Worm (Caenorhabditis elegans) whole organism, L1 larva: ENCODE measurements around the gene air-1.

Source experiments
- C04F5.9 ChIP-seq: sonication (generic microtip); optimal IDR thresholded peaks from 2 replicates; lab custom pipeline; 2016; ENCODE audit warnings: missing genetic modification characterization, missing compliant biosample characterization
- C16A3.4 ChIP-seq: fragments of 150-350 bp; optimal IDR thresholded peaks from 2 replicates; lab custom pipeline; 2014; ENCODE audit warnings: missing biosample characterization, missing genetic modification characterization
- C34B4.2 ChIP-seq: sonication (generic microtip); optimal IDR thresholded peaks from 2 replicates; lab custom pipeline; 2017; ENCODE audit warnings: mild to moderate bottlenecking, missing genetic modification characterization, missing compliant biosample characterization
- Y116A8C.19 ChIP-seq: sonication (generic microtip); optimal IDR thresholded peaks from 2 replicates; lab custom pipeline; 2016; ENCODE audit warnings: missing compliant biosample characterization, missing genetic modification characterization, borderline replicate concordance
- alr-1 ChIP-seq: fragments of 200-800 bp; sonication (Bioruptor generic); optimal IDR thresholded peaks from 2 replicates; lab custom pipeline; 2018; ENCODE audit warnings: borderline replicate concordance, mild to moderate bottlenecking, missing genetic modification characterization, missing compliant biosample characterization
- ama-1 ChIP-seq: fragments of 150-350 bp; optimal IDR thresholded peaks from 2 replicates; lab custom pipeline; 2014
- ceh-88 ChIP-seq: fragments of 200-800 bp; sonication (Bioruptor generic); IDR thresholded peaks from 2 replicates; pipeline ENCODE4 v1.3.6; 2022; ENCODE audit warnings: missing genetic modification characterization, missing compliant biosample characterization
- ceh-90 ChIP-seq: sonication (generic microtip); optimal IDR thresholded peaks from 2 replicates; lab custom pipeline; 2016; ENCODE audit warnings: missing genetic modification characterization, missing compliant biosample characterization
- ces-1 ChIP-seq: fragments of 150-350 bp; optimal IDR thresholded peaks from 2 replicates; lab custom pipeline; 2014; ENCODE audit warnings: missing biosample characterization, missing genetic modification reagents, missing genetic modification characterization
- dpl-1 ChIP-seq, 3 experiments: fragments of 150-350 bp in 2 of 3; sonication (generic microtip) in 1 of 3; optimal IDR thresholded peaks; 2 replicates each; lab custom pipeline; 2014 to 2017; ENCODE audit warnings: missing biosample characterization in 3 of 3, missing genetic modification characterization in 3 of 3, missing genetic modification reagents in 3 of 3
- dsc-1 ChIP-seq: sonication (generic microtip); optimal IDR thresholded peaks from 2 replicates; lab custom pipeline; 2016; ENCODE audit warnings: mild to moderate bottlenecking, missing genetic modification characterization, missing compliant biosample characterization
- efl-1 ChIP-seq, 4 experiments: fragments of 150-350 bp; optimal IDR thresholded peaks in 3 of 4; peaks in 1 of 4; 1 replicate in 1 of 4; 2 replicates in 3 of 4; lab custom pipeline; 2014; ENCODE audit warnings: missing biosample characterization in 2 of 4, missing genetic modification characterization in 2 of 4, missing genetic modification reagents in 2 of 4
- efl-3 ChIP-seq: fragments of 200-800 bp; sonication (Bioruptor generic); optimal IDR thresholded peaks from 2 replicates; lab custom pipeline; 2018; ENCODE audit warnings: mild to moderate bottlenecking, missing genetic modification characterization, missing compliant biosample characterization
- egl-13 ChIP-seq: sonication (generic microtip); optimal IDR thresholded peaks from 2 replicates; lab custom pipeline; 2016; ENCODE audit warnings: missing genotype, missing genetic modification reagents, missing genetic modification characterization, missing compliant biosample characterization
- ets-5 ChIP-seq: fragments of 200-800 bp; sonication (Bioruptor generic); IDR thresholded peaks from 2 replicates; pipeline ENCODE4 v1.3.6; 2022; ENCODE audit warnings: missing genetic modification characterization, missing compliant biosample characterization
- fkh-8 ChIP-seq: sonication (generic microtip); optimal IDR thresholded peaks from 2 replicates; lab custom pipeline; 2016; ENCODE audit warnings: mild to moderate bottlenecking, missing genetic modification characterization, missing compliant biosample characterization
- grh-1 ChIP-seq: fragments of 200-800 bp; sonication (Bioruptor generic); IDR thresholded peaks from 2 replicates; pipeline ENCODE4 v1.3.6; 2022; ENCODE audit warnings: missing genetic modification reagents, missing genetic modification characterization, missing compliant biosample characterization
- hlh-4 ChIP-seq: sonication (generic microtip); optimal IDR thresholded peaks from 2 replicates; lab custom pipeline; 2016; ENCODE audit warnings: mild to moderate bottlenecking, missing genetic modification characterization, missing compliant biosample characterization
- hpl-2 ChIP-seq: fragments of 150-350 bp; optimal IDR thresholded peaks from 2 replicates; lab custom pipeline; 2014; ENCODE audit warnings: missing biosample characterization, missing genetic modification reagents, missing genetic modification characterization
- irx-1 ChIP-seq: sonication (generic microtip); optimal IDR thresholded peaks from 2 replicates; lab custom pipeline; 2016; ENCODE audit warnings: missing genetic modification characterization, missing compliant biosample characterization
- jun-1 ChIP-seq: fragments of 150-350 bp; optimal IDR thresholded peaks from 2 replicates; lab custom pipeline; 2014; ENCODE audit warnings: missing biosample characterization, missing genetic modification reagents, missing genetic modification characterization
- lin-13 ChIP-seq: fragments of 150-350 bp; optimal IDR thresholded peaks from 2 replicates; lab custom pipeline; 2014; ENCODE audit warnings: missing biosample characterization, missing genetic modification reagents, missing genetic modification characterization
- lin-14 ChIP-seq: fragments of 200-800 bp; sonication (Bioruptor generic); optimal IDR thresholded peaks from 2 replicates; lab custom pipeline; 2018; ENCODE audit warnings: mild to moderate bottlenecking, missing genetic modification characterization, moderate library complexity, missing compliant biosample characterization
- lin-15B ChIP-seq: fragments of 150-350 bp; sonication (generic microtip); optimal IDR thresholded peaks from 3 replicates; lab custom pipeline; 2014; ENCODE audit warnings: missing biosample characterization, missing genetic modification characterization
- lin-35 ChIP-seq, 2 experiments: fragments of 150-350 bp; optimal IDR thresholded peaks; 2 replicates each; lab custom pipeline; 2014; ENCODE audit warnings: missing biosample characterization in 2 of 2, missing genetic modification characterization in 2 of 2, missing genetic modification reagents in 2 of 2
- lin-39 ChIP-seq: fragments of 150-350 bp; optimal IDR thresholded peaks from 2 replicates; lab custom pipeline; 2014; ENCODE audit warnings: missing biosample characterization, missing genetic modification reagents, missing genetic modification characterization
- lsy-2 ChIP-seq, 2 experiments: fragments of 150-350 bp; optimal IDR thresholded peaks; 2 replicates each; lab custom pipeline; 2014; ENCODE audit warnings: missing biosample characterization in 2 of 2, missing genetic modification characterization in 2 of 2
- mdl-1 ChIP-seq, 2 experiments: fragments of 150-350 bp; optimal IDR thresholded peaks; 2 replicates each; lab custom pipeline; 2014 to 2017; ENCODE audit warnings: missing biosample characterization in 2 of 2, missing genetic modification characterization in 2 of 2, inconsistent platforms in 1 of 2
- mep-1 ChIP-seq: fragments of 150-350 bp; optimal IDR thresholded peaks from 2 replicates; lab custom pipeline; 2014; ENCODE audit warnings: missing biosample characterization, missing genetic modification characterization
- nhr-12 ChIP-seq: sonication (generic microtip); optimal IDR thresholded peaks from 2 replicates; lab custom pipeline; 2017; ENCODE audit warnings: missing biosample characterization, missing genetic modification characterization
- nhr-19 ChIP-seq: fragments of 200-800 bp; sonication (Bioruptor generic); conservative IDR thresholded peaks from 2 replicates; pipeline ENCODE4 v1.3.6; 2022; ENCODE audit warnings: missing genetic modification characterization, missing compliant biosample characterization
- nhr-20 ChIP-seq: sonication (generic microtip); optimal IDR thresholded peaks from 2 replicates; lab custom pipeline; 2016; ENCODE audit warnings: mild to moderate bottlenecking, missing genetic modification characterization, missing compliant biosample characterization
- nhr-47 ChIP-seq: sonication (generic microtip); optimal IDR thresholded peaks from 2 replicates; lab custom pipeline; 2016; ENCODE audit warnings: mild to moderate bottlenecking, missing genetic modification characterization, moderate library complexity, missing compliant biosample characterization
- nhr-71 ChIP-seq: sonication (generic microtip); optimal IDR thresholded peaks from 2 replicates; lab custom pipeline; 2016; ENCODE audit warnings: mild to moderate bottlenecking, missing genetic modification characterization, moderate library complexity, missing compliant biosample characterization
- nhr-76 ChIP-seq: sonication (generic microtip); optimal IDR thresholded peaks from 2 replicates; lab custom pipeline; 2017; ENCODE audit warnings: missing biosample characterization, missing genetic modification characterization
- nhr-77 ChIP-seq: fragments of 150-350 bp; optimal IDR thresholded peaks from 2 replicates; lab custom pipeline; 2014; ENCODE audit warnings: missing biosample characterization, missing genetic modification characterization
- nhr-84 ChIP-seq: sonication (generic microtip); optimal IDR thresholded peaks from 2 replicates; lab custom pipeline; 2017; ENCODE audit warnings: missing biosample characterization, missing genetic modification characterization
- nhr-90 ChIP-seq: sonication (generic microtip); optimal IDR thresholded peaks from 2 replicates; lab custom pipeline; 2016; ENCODE audit warnings: mild to moderate bottlenecking, missing genetic modification characterization, missing compliant biosample characterization; ENCODE audit not compliant: poor library complexity
- rnt-1 ChIP-seq: sonication (generic microtip); optimal IDR thresholded peaks from 2 replicates; lab custom pipeline; 2016; ENCODE audit warnings: mild to moderate bottlenecking, missing genetic modification characterization, moderate library complexity, missing compliant biosample characterization
- skn-1 ChIP-seq: fragments of 150-350 bp; optimal IDR thresholded peaks from 2 replicates; lab custom pipeline; 2014; ENCODE audit warnings: missing biosample characterization, missing genetic modification characterization
- snpc-4 ChIP-seq: fragments of 150-350 bp; optimal IDR thresholded peaks from 2 replicates; lab custom pipeline; 2014; ENCODE audit warnings: missing biosample characterization, missing genetic modification characterization
- snu-23 ChIP-seq: sonication (generic microtip); optimal IDR thresholded peaks from 2 replicates; lab custom pipeline; 2016; ENCODE audit warnings: missing genetic modification characterization, missing compliant biosample characterization
- sox-4 ChIP-seq: sonication (generic microtip); optimal IDR thresholded peaks from 2 replicates; lab custom pipeline; 2016; ENCODE audit warnings: missing genetic modification characterization, missing compliant biosample characterization
- sptf-1 ChIP-seq: fragments of 150-350 bp; optimal IDR thresholded peaks from 2 replicates; lab custom pipeline; 2014; ENCODE audit warnings: missing biosample characterization, missing genetic modification characterization
- swsn-7 ChIP-seq: sonication (generic microtip); optimal IDR thresholded peaks from 2 replicates; lab custom pipeline; 2016; ENCODE audit warnings: missing genetic modification characterization, missing compliant biosample characterization
- tbx-2 ChIP-seq: sonication (generic microtip); optimal IDR thresholded peaks from 2 replicates; lab custom pipeline; 2016; ENCODE audit warnings: missing genetic modification characterization, missing compliant biosample characterization
- unc-130 ChIP-seq: fragments of 150-350 bp; optimal IDR thresholded peaks from 2 replicates; lab custom pipeline; 2017; ENCODE audit warnings: missing biosample characterization, missing genetic modification characterization, inconsistent platforms
- unc-62 ChIP-seq: fragments of 150-350 bp; optimal IDR thresholded peaks from 2 replicates; lab custom pipeline; 2014; ENCODE audit warnings: missing biosample characterization, missing genetic modification reagents, missing genetic modification characterization
- unc-86 ChIP-seq: sonication (generic microtip); optimal IDR thresholded peaks from 2 replicates; lab custom pipeline; 2016; ENCODE audit warnings: missing genetic modification characterization, missing compliant biosample characterization
- unc-98 ChIP-seq: fragments of 200-800 bp; sonication (Bioruptor generic); IDR thresholded peaks from 2 replicates; pipeline ENCODE4 v1.3.6; 2022; ENCODE audit warnings: missing genetic modification characterization, missing compliant biosample characterization
- xbp-1 ChIP-seq: sonication (generic microtip); optimal IDR thresholded peaks from 2 replicates; lab custom pipeline; 2016; ENCODE audit warnings: missing genetic modification characterization, missing compliant biosample characterization
- zag-1 ChIP-seq: fragments of 150-350 bp; optimal IDR thresholded peaks from 2 replicates; lab custom pipeline; 2014; ENCODE audit warnings: missing biosample characterization, missing genetic modification characterization
- zip-4 ChIP-seq: fragments of 200-800 bp; sonication (Bioruptor generic); optimal IDR thresholded peaks from 2 replicates; lab custom pipeline; 2018; ENCODE audit warnings: mild to moderate bottlenecking, missing genetic modification characterization, moderate library complexity, missing compliant biosample characterization
- ztf-11 ChIP-seq, 2 experiments: sonication (generic microtip); optimal IDR thresholded peaks; 2 replicates each; lab custom pipeline; 2016 to 2017; ENCODE audit warnings: missing genetic modification characterization in 2 of 2, missing biosample characterization in 1 of 2, missing compliant biosample characterization in 1 of 2

air-1 gene

DNA sequence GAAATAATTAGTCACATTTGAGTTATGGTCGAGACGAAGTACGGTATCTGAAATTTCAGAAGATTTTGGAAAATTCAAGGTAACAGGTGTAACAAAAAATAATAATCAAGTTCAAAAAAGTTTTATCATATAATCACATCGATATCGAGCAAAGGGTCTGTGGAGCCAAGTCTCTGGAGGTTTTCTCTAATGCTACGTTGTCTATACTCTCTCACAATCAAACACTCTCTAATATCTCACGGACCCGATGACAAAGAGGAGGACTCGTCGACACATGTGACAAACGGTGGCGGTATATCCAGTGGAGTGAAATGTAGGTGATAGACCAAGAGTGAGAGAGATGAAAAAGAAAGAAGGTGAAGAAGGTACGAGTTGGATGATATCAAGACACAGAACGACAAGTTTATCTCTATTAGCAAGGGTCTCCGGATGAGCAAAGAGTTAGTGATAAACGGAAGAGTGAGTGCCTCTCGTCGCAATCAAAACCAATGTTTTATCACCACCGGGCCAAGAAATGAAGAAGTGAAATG is 25.3 kb upstream of the air-1 start, which contains the start of gene F20D6.10:
TSS of gene F20D6.10 (minus strand) at position 51 of the 530 bp plus-strand sequence.
- TF ChIP-seq grh-1 (GFP tag; lab: Robert Waterston, UW) = no peak
- no peak for TF ChIP-seq skn-1 (tag; lab: Kevin White, UChicago)
- no peak for TF ChIP-seq ceh-88 (GFP tag; lab: Robert Waterston, UW)
- TF ChIP-seq zip-4 (GFP tag; lab: Kevin White, UChicago) = no peak
- no peak for TF ChIP-seq fkh-8 (tag; lab: Kevin White, UChicago)
- no peak for TF ChIP-seq nhr-84 (tag; lab: Kevin White, UChicago)
- TF ChIP-seq lin-13 (GFP tag; lab: Kevin White, UChicago) = no peak
- peak in 1 of 2 experiments; percentile 5 for TF ChIP-seq efl-1 (optimal IDR thresholded peaks at IDR 0.05; lab: Kevin White, UChicago)
- peak in 1 of 2 experiments; percentile 20 for TF ChIP-seq efl-1 (GFP tag; optimal IDR thresholded peaks at IDR 0.05 in 1 of 2; lab: Kevin White, UChicago)
- no peak for TF ChIP-seq nhr-19 (GFP tag; lab: Robert Waterston, UW)
- no peak for TF ChIP-seq dsc-1 (tag; lab: Kevin White, UChicago)
- no peak for TF ChIP-seq nhr-12
- no peak for TF ChIP-seq nhr-47 (tag; lab: Kevin White, UChicago)
- peak; percentile 71 for TF ChIP-seq nhr-71 (tag; lab: Kevin White, UChicago)
- TF ChIP-seq xbp-1 (tag; lab: Kevin White, UChicago) = no peak
- TF ChIP-seq hlh-4 = no peak
- no peak for TF ChIP-seq sptf-1 (tag; lab: Kevin White, UChicago)
- TF ChIP-seq rnt-1 (tag; lab: Kevin White, UChicago) = peak; percentile 78
- no peak for TF ChIP-seq zag-1 (tag; lab: Kevin White, UChicago)
- no peak for TF ChIP-seq unc-86 (tag; lab: Kevin White, UChicago)
- no peak for TF ChIP-seq swsn-7 (tag; lab: Kevin White, UChicago)
- no peak for TF ChIP-seq irx-1 (tag; lab: Kevin White, UChicago)
- TF ChIP-seq jun-1 (tag; lab: Kevin White, UChicago) = no peak
- no peak for TF ChIP-seq lin-39 (tag; lab: Kevin White, UChicago)
- TF ChIP-seq ceh-90 (tag; lab: Kevin White, UChicago) = no peak
- no peak for TF ChIP-seq ets-5 (GFP tag; lab: Robert Waterston, UW)
- no peak for TF ChIP-seq ztf-11 (tag; optimal IDR thresholded peaks at IDR 0.05; lab: Kevin White, UChicago)
- no peak for TF ChIP-seq C16A3.4
- no peak for TF ChIP-seq lin-15B (tag; lab: Kevin White, UChicago)
- TF ChIP-seq nhr-76 (tag; lab: Kevin White, UChicago) = no peak
- no peak for TF ChIP-seq alr-1
- TF ChIP-seq lin-14 (GFP tag; lab: Kevin White, UChicago) = peak; percentile 59
- peak; percentile 19 for TF ChIP-seq unc-130
- TF ChIP-seq C34B4.2 (tag; lab: Kevin White, UChicago) = no peak
- TF ChIP-seq unc-98 (GFP tag; lab: Robert Waterston, UW) = no peak
- TF ChIP-seq mep-1 (tag; lab: Kevin White, UChicago) = no peak
- no peak for TF ChIP-seq hpl-2 (GFP tag; lab: Kevin White, UChicago)
- no peak for TF ChIP-seq tbx-2
- no peak for TF ChIP-seq egl-13 (tag; lab: Kevin White, UChicago)
- no peak for TF ChIP-seq unc-62
- TF ChIP-seq ama-1 (lab: Kevin White, UChicago) = no peak
- no peak for TF ChIP-seq lin-35 (GFP tag; optimal IDR thresholded peaks at IDR 0.05; lab: Kevin White, UChicago)
- TF ChIP-seq Y116A8C.19 (tag; lab: Kevin White, UChicago) = no peak
- TF ChIP-seq ces-1 = no peak
- peak; percentile 12 for TF ChIP-seq nhr-20 (tag; lab: Kevin White, UChicago)
- TF ChIP-seq snpc-4 (tag; lab: Kevin White, UChicago) = no peak
- TF ChIP-seq snu-23 = peak; percentile 22
- TF ChIP-seq sox-4 (tag; lab: Kevin White, UChicago) = no peak
- TF ChIP-seq lsy-2 (tag; optimal IDR thresholded peaks at IDR 0.05; lab: Kevin White, UChicago) = peak; percentile 30 to 44
- TF ChIP-seq dpl-1 (GFP tag; optimal IDR thresholded peaks at IDR 0.05; lab: Kevin White, UChicago) = no peak
- no peak for TF ChIP-seq efl-3
- TF ChIP-seq C04F5.9 (tag; lab: Kevin White, UChicago) = no peak
- no peak for TF ChIP-seq nhr-77 (tag; lab: Kevin White, UChicago)
- no peak for TF ChIP-seq mdl-1 (tag; optimal IDR thresholded peaks at IDR 0.05; lab: Kevin White, UChicago)
- no peak for TF ChIP-seq nhr-90 (tag; lab: Kevin White, UChicago)
